Fruit fly (Drosophila melanogaster) whole organism, larva: ENCODE results near the gene CG15717.

Experiments used
- noc ChIP-seq: fragments of 200-800 bp; sonication (Bioruptor generic); optimal IDR thresholded peaks from 3 replicates; lab custom pipeline; 2019; ENCODE audit warnings: missing biosample characterization, mild to moderate bottlenecking, missing genetic modification characterization, moderate library complexity

CG15717 gene

DNA sequence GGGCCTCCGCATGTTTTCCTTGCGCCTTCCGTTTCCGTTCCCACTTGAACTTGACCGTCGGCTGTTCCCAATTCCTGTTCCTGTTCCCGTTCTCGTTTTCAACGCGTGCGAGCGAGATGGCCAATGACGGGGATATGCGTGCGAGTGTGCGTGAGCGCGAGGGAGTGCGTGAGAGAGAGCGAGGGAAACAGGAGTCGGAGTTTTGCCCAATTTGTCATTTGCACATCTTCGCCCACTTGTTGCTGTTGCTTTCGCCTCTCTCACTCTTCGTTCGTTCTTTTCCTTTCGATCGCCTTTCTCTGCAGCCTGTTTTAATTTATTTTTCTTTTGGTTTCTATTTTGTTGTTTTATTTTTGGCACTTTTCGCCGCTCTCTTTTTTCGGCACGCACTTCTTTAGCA, 16.9 kb upstream of the CG15717 start:
- TF ChIP-seq noc (tag; lab: Kevin White, UChicago) = no peak

DNA sequence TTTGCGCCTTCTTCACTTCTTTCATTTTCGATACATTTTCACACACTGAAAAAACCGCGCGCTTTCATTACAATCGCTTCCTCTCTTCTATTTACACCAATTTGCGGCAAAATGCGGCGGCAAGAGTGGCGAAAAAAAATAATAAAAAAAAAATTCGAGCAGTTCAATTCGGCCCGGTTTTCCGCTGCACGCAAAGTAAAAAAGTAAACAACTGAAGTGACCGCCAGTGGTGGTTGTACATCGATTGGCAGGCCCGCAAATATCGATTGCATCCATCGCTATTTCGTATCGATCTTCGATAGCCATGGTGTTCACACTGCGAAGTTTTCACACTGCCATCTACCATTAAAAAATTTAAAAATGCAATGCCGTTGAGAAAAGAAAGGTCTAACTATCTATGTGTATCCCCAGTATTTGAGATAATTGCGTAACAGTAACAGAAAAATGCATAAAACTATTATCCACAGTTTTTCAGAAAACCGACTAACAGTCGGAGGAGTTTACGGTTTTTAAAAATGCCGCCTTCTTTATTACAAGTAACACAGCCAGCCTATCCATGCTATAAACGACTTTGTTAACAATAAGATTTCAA, 16.4 kb upstream of the CG15717 start, which contains the start of gene Chpf:
Chpf (minus strand) TSS at position 225 of the 592 bp plus-strand sequence.
- no peak for TF ChIP-seq noc (tag; lab: Kevin White, UChicago)

DNA sequence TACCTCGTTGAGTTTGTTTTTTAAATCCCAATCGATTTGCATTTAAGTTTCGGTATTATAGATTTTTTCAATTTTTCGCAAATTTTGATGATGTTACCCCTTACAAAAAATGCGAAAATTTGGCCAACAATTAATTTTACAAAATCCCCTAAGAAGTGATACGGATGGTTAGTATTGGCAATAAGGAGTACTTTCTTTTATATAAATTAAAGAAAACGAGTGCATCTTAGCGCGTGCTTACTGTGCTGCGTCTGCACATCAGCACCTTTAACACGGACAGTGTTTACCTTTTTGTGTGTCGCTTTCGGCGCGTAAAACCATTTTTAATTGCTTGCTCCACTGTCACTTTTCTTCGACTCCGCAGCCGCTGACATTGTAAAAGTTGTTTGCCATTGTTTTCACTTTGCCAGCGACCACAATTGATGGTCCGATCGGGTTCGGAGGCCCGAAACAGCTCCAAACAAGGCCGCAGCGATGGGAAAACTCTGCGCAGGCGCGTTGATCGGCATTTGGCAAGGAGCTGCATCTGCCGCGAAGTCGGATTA, 14.8 kb upstream of the CG15717 start:
- no peak for TF ChIP-seq noc (tag; lab: Kevin White, UChicago)

DNA sequence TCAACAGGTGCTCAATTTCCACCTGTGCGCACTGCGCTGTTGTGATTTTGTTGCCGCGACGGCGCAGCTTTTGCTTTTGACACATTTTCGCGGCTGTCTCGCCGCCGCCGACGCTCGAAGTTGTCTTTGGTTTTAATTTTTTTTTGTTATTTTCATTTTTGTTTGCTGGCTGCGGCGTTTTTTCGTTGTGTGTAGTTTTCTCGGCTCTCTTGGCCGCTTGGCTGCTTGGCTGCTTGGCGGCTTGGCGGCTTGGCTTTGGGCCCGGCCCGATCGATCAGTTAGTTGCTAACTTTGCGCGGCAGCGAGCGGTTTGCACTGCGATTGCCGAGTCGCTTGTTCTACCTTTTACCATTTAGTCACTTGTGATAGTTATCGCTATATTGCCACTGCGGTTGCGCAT, 13.9 kb upstream of the CG15717 start, which contains the start of gene CG42237:
CG42237 (plus strand) TSS at position 271 of the 400 bp plus-strand sequence.
- no peak for TF ChIP-seq noc (tag; lab: Kevin White, UChicago)

DNA sequence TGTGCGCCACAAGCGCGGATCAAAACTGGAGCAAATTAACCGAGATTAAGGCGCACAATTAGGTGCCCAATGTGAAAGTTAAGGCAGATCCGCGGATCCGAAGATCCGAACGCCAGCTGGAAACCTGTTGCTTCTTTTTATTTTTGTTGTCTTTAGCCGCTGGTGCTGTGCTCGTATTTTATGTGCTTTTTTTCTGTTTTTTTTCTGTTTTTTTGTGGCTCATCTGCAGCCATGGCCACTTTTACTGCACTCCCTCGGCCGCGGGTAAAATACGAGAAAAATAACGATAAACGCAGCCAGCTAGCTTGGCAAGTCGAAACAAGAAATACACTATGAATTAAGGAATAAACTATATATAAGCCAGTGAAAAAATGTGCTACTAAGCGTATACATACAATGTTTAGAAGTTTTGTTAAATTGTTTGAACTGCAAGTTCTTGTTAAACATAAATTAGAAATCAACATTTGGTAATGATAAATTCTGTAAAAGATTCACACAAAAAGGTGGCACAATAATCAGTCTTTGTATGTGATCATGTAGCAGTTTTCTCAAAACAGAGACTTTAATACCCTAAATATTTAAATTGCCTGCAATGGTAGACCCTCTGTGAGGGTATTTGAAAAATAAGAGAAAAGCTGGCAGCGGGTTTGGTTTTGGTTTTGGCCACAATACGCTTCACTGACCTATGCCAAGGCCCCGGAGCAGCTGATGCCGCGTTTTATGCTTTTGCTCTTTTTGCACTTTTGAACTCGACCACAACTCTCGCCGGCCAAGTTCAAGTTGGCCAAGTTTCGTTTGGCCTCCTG, 12.1 kb upstream of the CG15717 start:
- TF ChIP-seq noc (tag; lab: Kevin White, UChicago) = no peak

DNA sequence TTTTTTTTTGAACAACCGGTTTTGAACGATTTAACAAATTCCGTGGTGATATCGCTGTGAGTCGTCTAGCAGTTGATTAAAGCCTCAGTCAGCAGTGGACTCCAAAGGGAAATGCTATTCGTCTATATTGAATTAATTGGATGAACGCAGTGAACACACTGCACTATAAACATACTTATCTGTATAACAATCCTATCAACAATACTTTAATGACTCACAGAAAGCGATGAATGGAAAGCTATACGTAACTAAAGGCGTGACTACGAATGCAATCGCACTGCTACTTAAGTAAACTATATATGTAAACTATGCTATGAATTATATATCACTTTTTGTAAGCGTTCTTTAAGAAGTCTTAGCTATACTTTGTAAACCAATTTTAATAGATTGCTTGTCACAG, 3.2 kb upstream of the CG15717 start:
- no peak for TF ChIP-seq noc (tag; lab: Kevin White, UChicago)

DNA sequence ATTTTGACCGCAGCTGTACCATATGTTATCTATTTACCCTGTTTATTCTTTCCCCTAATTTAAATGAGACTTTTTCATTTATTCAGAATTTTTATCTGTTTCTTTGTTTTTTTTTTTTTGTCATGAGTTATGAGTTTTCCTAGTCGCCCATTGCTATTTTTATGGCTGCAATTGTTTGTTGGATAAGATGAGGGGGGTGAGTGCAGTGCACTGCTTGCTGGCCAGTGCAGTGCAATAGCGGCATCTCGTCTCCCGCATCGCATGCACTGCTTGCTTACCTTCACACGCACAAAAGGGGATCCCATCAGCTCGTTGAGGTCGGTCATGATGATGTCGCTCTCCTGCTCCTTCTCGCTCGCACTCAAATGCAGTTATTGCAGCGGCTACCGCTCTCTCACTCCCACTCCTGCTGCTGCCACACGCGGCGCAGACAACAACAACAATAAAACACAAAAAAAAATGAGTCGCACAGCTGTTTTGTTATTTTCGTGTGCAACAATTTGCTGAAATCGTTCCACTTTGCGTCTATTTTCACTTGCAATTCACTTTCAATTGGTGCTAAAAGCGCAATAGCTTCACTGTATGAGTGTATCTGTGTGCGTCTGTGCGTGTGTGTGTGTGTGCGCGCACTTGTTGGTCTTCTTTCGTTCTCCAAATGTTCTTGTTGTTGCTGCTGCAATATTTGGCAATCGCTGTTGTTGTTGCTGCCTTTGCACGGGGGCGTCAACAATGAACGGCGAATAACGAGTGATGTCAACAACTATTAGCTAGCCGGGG, 591 bp upstream of the CG15717 start:
- no peak for TF ChIP-seq noc (tag; lab: Kevin White, UChicago)

DNA sequence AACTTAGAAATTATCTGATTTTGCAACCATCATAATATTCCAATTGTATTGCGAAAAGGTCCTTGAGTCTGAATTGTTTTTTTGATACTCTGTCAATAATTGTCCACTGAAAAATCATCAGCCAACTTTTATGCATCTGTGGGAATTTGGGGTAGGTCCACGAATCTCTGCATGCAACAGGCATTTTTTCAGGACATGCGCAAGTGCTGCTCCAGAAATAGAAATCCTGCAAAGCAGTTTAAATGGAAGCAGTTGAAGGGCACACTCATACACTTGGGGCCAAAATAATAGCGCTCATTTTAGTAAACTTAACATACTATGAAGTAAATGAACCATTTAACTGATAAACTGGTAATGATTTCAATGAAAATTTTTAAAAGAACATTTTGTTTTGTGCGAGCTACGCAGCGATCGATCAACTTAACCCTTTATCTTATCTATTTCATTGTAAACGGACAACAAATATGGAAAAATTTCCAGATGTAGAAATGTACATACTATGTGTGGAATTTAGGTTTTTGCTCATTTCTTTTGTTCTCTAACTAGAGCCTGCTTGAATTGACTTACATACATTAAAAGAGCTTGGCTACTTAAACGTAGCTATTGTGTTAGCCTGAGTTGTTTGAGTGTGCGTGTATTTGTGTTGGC, 1.5 kb downstream of the CG15717 start:
- TF ChIP-seq noc (tag; lab: Kevin White, UChicago) = peak; percentile 63

DNA sequence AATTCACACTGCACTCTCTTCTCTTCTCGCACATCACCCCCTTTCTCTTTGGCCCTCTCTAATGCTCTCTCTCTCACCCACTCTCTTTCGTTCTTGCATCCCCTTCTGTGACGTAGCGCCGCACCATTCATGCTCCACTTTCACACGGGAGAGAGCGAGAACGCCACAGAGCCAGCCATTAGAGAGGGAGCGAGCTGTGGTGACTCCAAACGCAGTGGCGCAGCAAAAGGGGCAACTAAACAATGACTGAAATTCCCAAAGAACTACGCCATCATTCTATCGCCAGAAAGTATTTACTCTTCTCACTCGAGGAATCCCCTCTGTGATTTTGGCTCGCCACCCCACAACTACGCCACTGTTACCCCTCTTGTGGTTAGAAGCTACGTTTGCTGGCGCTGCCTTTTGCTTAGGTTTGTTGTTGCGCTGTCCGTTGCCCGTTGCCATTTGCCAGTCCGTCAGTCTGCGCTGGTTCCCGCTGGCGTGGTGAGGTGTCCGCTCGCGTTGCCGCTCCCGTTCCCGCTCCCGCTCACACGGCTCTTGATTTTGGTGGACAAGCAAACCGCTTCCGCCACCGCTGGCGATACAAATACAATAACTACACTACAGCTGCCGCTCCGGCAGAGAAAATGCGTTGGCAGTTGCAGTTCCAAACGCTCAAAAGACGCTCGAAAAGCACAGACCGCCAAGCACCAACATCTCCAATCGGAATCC, 2.5 kb downstream of the CG15717 start:
- TF ChIP-seq noc (tag; lab: Kevin White, UChicago) = peak; percentile 99

DNA sequence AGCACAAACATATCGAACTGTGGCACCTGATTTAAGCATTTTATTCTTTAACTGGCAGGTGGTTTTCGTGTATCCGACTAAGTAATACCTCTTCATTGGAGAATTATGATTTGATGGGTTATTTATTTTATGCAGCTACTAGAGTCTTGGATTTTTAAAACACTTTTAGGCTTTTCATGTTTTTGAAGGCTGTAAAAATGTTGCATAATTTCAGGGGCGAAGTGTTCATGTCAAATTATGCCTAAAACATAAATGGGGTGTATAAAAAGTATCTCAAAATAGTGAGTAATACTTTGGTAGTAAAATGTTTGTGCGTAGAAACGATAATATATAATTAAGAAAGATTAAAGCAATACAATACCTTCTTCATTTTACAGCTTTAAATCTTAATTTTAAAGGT, 6.1 kb downstream of the CG15717 start:
- no peak for TF ChIP-seq noc (tag; lab: Kevin White, UChicago)

DNA sequence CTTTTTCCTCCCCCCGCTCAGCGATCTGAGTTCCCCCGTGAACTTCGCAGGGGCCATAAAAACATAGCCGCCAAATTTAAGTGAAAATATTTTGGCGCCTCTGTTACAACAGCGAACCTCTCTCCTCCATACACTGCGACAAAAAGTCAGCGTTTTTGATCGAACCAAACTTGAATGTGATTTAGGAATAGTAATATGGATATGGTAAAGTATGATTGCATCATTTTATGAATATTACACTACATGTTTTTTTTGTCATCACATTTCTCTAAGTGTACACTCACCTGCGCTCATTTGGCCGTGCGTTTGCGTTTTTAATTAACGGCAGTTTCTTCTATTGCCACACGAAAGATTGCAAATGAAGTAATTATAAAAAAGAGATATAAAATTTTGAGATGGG, 7.0 kb downstream of the CG15717 start:
- TF ChIP-seq noc (tag; lab: Kevin White, UChicago) = peak; percentile 13

DNA sequence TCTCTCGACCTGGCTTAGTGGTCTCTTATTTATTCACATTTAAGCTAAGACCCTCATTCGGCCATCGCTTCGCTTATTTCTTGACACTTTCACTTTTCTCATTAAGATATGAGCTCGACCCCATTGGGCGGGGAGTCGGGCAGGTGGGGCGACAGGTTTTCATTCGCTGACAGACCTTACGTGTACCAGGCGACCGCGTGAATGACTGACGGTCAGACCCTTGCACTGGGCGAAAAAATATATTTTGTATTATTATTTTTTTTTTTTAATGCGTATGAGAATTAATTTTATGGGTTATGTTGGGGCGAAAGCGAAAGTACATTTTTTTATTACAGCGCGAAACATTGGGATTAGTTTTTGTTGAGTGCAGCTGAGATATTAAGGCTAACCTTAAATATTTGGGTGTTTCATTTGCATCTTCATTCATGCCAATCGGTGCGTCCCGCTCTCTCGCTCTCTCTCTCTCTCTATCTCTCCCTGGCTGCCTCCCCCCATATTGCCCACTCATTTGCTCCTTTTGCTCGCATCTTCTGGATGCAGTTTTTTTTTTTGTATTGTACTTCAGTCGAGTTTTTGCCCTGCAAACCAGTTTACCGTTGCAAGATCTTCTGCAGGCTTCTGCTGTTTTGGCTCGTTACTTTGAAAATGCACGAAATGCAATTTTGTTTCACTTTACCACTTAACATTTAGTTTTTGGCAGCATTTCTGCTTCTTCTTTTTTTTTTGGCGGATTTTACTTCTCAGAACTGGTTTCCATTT, 8.4 kb downstream of the CG15717 start:
- no peak for TF ChIP-seq noc (tag; lab: Kevin White, UChicago)

DNA sequence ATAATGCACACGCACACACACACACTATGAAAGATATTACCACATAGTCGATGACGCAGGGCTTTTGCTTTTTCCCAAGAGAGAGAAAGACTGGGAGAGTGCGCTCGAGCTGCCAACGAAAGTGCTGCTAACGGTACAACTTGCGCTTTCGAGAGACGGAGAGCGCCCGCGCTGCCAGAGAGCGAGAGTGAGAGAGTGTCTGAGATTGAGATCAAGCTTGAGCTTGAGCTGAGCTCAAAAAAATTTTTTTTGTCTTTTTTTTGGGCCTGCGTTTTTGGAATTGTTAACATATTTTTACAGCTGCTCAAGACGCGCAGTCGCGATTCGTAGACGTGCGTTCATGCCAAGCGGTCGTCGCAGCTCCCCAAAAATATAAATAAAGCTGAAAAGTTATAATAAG, 10.1 kb downstream of the CG15717 start, which contains the start of gene CG32645:
CG32645 (plus strand) TSS at position 313 of the 400 bp plus-strand sequence.
- TF ChIP-seq noc (tag; lab: Kevin White, UChicago) = no peak

DNA sequence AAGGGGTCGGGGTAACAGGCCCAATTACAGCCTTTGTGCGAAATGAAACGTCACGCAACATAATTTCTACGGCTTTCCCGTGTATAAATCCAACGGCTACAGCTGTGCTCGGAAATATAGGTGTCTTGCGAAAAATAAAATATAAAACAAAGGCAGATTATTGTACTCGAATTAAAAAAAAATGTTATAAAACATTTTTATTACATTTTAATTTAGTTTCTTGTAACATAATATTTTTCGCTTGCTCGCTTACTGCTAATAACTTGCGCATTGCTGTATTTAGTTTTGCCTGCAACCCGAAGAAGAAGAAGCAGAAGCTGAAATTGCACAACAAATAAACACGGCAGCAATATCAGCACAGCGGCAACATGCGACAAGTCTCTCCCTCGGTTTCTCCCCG, 14.3 kb downstream of the CG15717 start:
- TF ChIP-seq noc (tag; lab: Kevin White, UChicago) = no peak
